Fruit fly (Drosophila melanogaster): Measurements from ENCODE around the gene CG10341.

Gene CG10341

DNA sequence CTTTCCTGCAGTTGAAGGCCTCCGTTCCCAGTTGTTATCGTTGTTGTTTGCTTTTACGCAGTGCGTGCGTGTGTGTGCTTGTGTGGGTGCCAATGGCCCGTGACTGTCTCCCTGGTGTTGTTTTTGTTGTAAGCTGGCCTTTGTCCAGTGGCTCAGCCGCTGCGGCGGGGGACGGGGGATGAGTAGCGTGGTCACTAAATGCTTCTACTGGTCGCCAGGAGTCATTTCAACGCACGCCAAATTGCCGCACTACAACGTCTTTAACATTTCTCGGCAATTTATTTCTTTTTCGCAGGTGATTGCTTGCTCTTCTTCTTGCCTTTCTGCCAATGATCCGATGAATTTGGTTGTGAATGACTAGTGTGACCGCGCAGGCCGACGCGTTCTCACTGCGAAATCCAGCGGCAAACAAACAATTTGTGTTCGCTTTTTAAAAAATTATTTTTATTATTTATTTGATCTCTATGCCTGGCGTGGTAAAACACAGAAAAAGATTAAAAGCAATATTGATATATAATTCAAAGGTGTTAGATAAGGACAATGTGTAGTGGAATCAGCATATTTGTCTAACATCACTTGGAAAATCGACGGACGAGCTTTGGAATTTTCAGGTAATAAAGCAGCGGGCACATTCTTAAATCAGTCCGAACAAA is 9.9 kb downstream of the CG10341 start, which contains the start of the genes Faf2 and Grip71 (continued):
- TF ChIP-seq vri (GFP tag; optimal IDR thresholded peaks at IDR 0.05), result no peak
- TF ChIP-seq fd59A (GFP tag; optimal IDR thresholded peaks at IDR 0.05), result peak; percentile 53
- peak; percentile 77 for TF ChIP-seq Ets96B (tag; optimal IDR thresholded peaks at IDR 0.05)
- peak; percentile 90 for TF ChIP-seq CG32006 (GFP tag; optimal IDR thresholded peaks at IDR 0.05)
- peak; percentile 91 for TF ChIP-seq CG6163 (GFP tag; IDR thresholded peaks at IDR 0.05)
- peak; percentile 62 for TF ChIP-seq CG6792 (GFP tag; optimal IDR thresholded peaks at IDR 0.05)
- peak; percentile 37 for TF ChIP-seq Hr38 (GFP tag; optimal IDR thresholded peaks at IDR 0.05)
- peak; percentile 87 for TF ChIP-seq CG4318 (GFP tag; optimal IDR thresholded peaks at IDR 0.05)
- peak; percentile 96 for TF ChIP-seq svp (GFP tag)
- peak; percentile 71 for TF ChIP-seq net (GFP tag; optimal IDR thresholded peaks at IDR 0.05)
- TF ChIP-seq Sox14 (GFP tag; optimal IDR thresholded peaks at IDR 0.05), result peak; percentile 92
- TF ChIP-seq CG8319 (GFP tag; optimal IDR thresholded peaks at IDR 0.05), result peak; percentile 68
- peak; percentile 24 for TF ChIP-seq CG6854 (GFP tag; optimal IDR thresholded peaks at IDR 0.05)
- TF ChIP-seq fd85E (GFP tag; optimal IDR thresholded peaks at IDR 0.05), result no peak
- TF ChIP-seq CG11762 (GFP tag; optimal IDR thresholded peaks at IDR 0.05; ENCODE audit: insufficient read depth), result peak; percentile 61
- peak; percentile 94 for TF ChIP-seq Gug (GFP tag; IDR thresholded peaks at IDR 0.05)
- peak; percentile 82 for TF ChIP-seq CG3919 (GFP tag; optimal IDR thresholded peaks at IDR 0.05)

- TF ChIP-seq Sox15 (GFP tag; optimal IDR thresholded peaks at IDR 0.05) (no peak), dac (GFP tag; optimal IDR thresholded peaks at IDR 0.05) (no peak), acj6 (GFP tag; optimal IDR thresholded peaks at IDR 0.05) (no peak)
These were observed 15.2 kb downstream of the CG10341 start, which contains the start of gene Irk3 for dm6 chr2L:18713686-18714085. Gene Irk3 (minus strand): TSS chr2L:18713748.

- no peak for TF ChIP-seq CG3032 (tag; optimal IDR thresholded peaks at IDR 0.05)
- TF ChIP-seq spab (GFP tag; optimal IDR thresholded peaks at IDR 0.05), result no peak
- no peak for TF ChIP-seq salr (GFP tag; optimal IDR thresholded peaks at IDR 0.05)
- TF ChIP-seq Eip78C (GFP tag), result no peak
- no peak for TF ChIP-seq Ets21C (GFP tag; optimal IDR thresholded peaks at IDR 0.05)
- TF ChIP-seq CG4318 (GFP tag; optimal IDR thresholded peaks at IDR 0.05), result no peak
- TF ChIP-seq svp (GFP tag), result no peak
- TF ChIP-seq CG3919 (GFP tag; optimal IDR thresholded peaks at IDR 0.05), result no peak
- no peak for TF ChIP-seq acj6 (GFP tag; optimal IDR thresholded peaks at IDR 0.05)
- TF ChIP-seq CG8632 (GFP tag; optimal IDR thresholded peaks at IDR 0.05), result no peak
- TF ChIP-seq cyc (GFP tag; optimal IDR thresholded peaks at IDR 0.05), result no peak
- no peak for TF ChIP-seq Lpt (GFP tag; optimal IDR thresholded peaks at IDR 0.05)
- no peak for TF ChIP-seq CG1621 (tag; optimal IDR thresholded peaks at IDR 0.05)
These were observed 15.6 kb downstream of the CG10341 start for dm6 chr2L:18714086-18714485.

dm6 chr2L:18717365-18718011 is 19.0 kb downstream of the CG10341 start:
- peak; percentile 27 for TF ChIP-seq CG10631 (GFP tag; optimal IDR thresholded peaks at IDR 0.05)
- TF ChIP-seq Ets96B (tag; optimal IDR thresholded peaks at IDR 0.05), result peak; percentile 50
- no peak for TF ChIP-seq CG6808 (GFP tag; optimal IDR thresholded peaks at IDR 0.05)
- no peak for TF ChIP-seq lz (GFP tag; optimal IDR thresholded peaks at IDR 0.05)
- TF ChIP-seq CG1621 (tag; optimal IDR thresholded peaks at IDR 0.05), result peak; percentile 8
- TF ChIP-seq CG10669 (GFP tag; optimal IDR thresholded peaks at IDR 0.05), result peak; percentile 25
- TF ChIP-seq CG6854 (GFP tag; optimal IDR thresholded peaks at IDR 0.05), result no peak
- no peak for TF ChIP-seq achi (GFP tag; optimal IDR thresholded peaks at IDR 0.05)
- no peak for TF ChIP-seq CG6276 (GFP tag; optimal IDR thresholded peaks at IDR 0.05)
- TF ChIP-seq vri (GFP tag; optimal IDR thresholded peaks at IDR 0.05), result no peak
- TF ChIP-seq Lpt (GFP tag; optimal IDR thresholded peaks at IDR 0.05), result no peak
- peak; percentile 32; the same call in 1 of the 2 replicates for TF ChIP-seq CG15336 (GFP tag; IDR thresholded peaks at IDR 0.05)
- TF ChIP-seq fd59A (GFP tag; optimal IDR thresholded peaks at IDR 0.05), result peak; percentile 5
- peak; percentile 46 for TF ChIP-seq CG3919 (GFP tag; optimal IDR thresholded peaks at IDR 0.05)
- TF ChIP-seq cyc (GFP tag; optimal IDR thresholded peaks at IDR 0.05), result no peak
- TF ChIP-seq CG6163 (GFP tag; IDR thresholded peaks at IDR 0.05), result peak; percentile 60; the same call in 2 of the 3 replicates
- peak; percentile 29 for TF ChIP-seq CG3032 (tag; optimal IDR thresholded peaks at IDR 0.05)
- TF ChIP-seq pdm3 (GFP tag; optimal IDR thresholded peaks at IDR 0.05), result peak; percentile 1
- no peak for TF ChIP-seq acj6 (GFP tag; optimal IDR thresholded peaks at IDR 0.05)
- TF ChIP-seq CG31627 (GFP tag; optimal IDR thresholded peaks at IDR 0.05), result no peak
- TF ChIP-seq CG11294 (GFP tag; IDR thresholded peaks at IDR 0.05), result 0 out of 2 replicates have a peak, but pooled peaks have one; percentile 22
- TF ChIP-seq CG34406 (GFP tag; optimal IDR thresholded peaks at IDR 0.05), result no peak
- TF ChIP-seq Sox14 (GFP tag; optimal IDR thresholded peaks at IDR 0.05), result peak; percentile 1
- peak; percentile 1 for TF ChIP-seq OdsH (GFP tag; optimal IDR thresholded peaks at IDR 0.05)
- no peak for TF ChIP-seq CG11762 (GFP tag; optimal IDR thresholded peaks at IDR 0.05; ENCODE audit: insufficient read depth)
- TF ChIP-seq eg (GFP tag; IDR thresholded peaks at IDR 0.05), result no peak
- peak; percentile 84 for TF ChIP-seq fkh (GFP tag; optimal IDR thresholded peaks at IDR 0.05)
- TF ChIP-seq Eip78C (GFP tag), result peak; percentile 61

Measured in whole organism, prepupa.